Worm (Caenorhabditis elegans): ENCODE data around the gene str-87.

str-87 gene

ce11 chrV:8988104-8988503 is at the start of gene str-87:
Gene str-87, minus strand, starts transcription at chrV:8988204.
- TF ChIP-seq nhr-77 (tag; optimal IDR thresholded peaks at IDR 0.05) (no peak), ceh-16 (tag; optimal IDR thresholded peaks at IDR 0.05) (no peak), elt-2 (tag; optimal IDR thresholded peaks at IDR 0.05) (no peak), nhr-67 (tag; optimal IDR thresholded peaks at IDR 0.05) (no peak), lsy-12 (tag; optimal IDR thresholded peaks at IDR 0.05) (no peak), jun-1 (tag; optimal IDR thresholded peaks at IDR 0.05) (no peak), snpc-4 (tag; optimal IDR thresholded peaks at IDR 0.05) (no peak), lin-39 (tag; optimal IDR thresholded peaks at IDR 0.05) (no peak), zag-1 (tag; optimal IDR thresholded peaks at IDR 0.05) (no peak), nhr-76 (tag; optimal IDR thresholded peaks at IDR 0.05) (no peak), ceh-9 (tag; optimal IDR thresholded peaks at IDR 0.05) (no peak), ceh-82 (tag; optimal IDR thresholded peaks at IDR 0.05) (no peak), mdl-1 (tag; optimal IDR thresholded peaks at IDR 0.05) (no peak), aly-2 (tag; optimal IDR thresholded peaks at IDR 0.05) (no peak), fos-1 (tag; optimal IDR thresholded peaks at IDR 0.05) (no peak)

DNA sequence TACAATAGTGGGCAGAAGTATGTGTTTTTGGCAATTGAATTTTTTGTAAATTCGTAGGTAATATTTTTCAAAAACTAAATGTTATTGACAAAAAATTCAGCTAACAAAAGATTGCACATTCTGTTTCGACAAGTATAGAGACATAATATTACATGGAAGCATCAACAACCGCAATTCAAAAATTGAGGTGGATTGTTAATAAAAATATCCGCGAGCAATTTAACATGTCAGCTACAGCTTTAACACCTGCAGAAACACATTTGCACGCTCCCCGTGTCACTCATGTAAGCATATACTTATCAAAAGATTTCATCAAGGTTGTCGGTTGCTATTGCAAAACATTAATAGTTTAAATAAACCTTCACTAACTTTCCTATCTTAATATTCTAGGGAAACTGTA is 47.7 kb upstream of the str-87 start, which contains the start of gene srsx-34:
Gene srsx-34, plus strand, starts transcription at position 301 of the 400 bp plus-strand sequence.
- TF ChIP-seq fos-1 (tag; optimal IDR thresholded peaks at IDR 0.05) (no peak), ztf-11 (tag; optimal IDR thresholded peaks at IDR 0.05) (no peak), aly-2 (tag; optimal IDR thresholded peaks at IDR 0.05) (no peak), ceh-82 (tag; optimal IDR thresholded peaks at IDR 0.05) (no peak), elt-2 (tag; optimal IDR thresholded peaks at IDR 0.05) (no peak), nhr-77 (tag; optimal IDR thresholded peaks at IDR 0.05) (no peak), elt-1 (tag; optimal IDR thresholded peaks at IDR 0.05) (no peak), fkh-10 (GFP tag; optimal IDR thresholded peaks at IDR 0.05) (no peak), sea-2 (GFP tag; optimal IDR thresholded peaks at IDR 0.05) (no peak), ztf-4 (tag; optimal IDR thresholded peaks at IDR 0.05) (no peak), lin-39 (tag; optimal IDR thresholded peaks at IDR 0.05) (no peak), pha-4 (tag; optimal IDR thresholded peaks at IDR 0.05) (no peak), ama-1 (optimal IDR thresholded peaks at IDR 0.05) (no peak), lin-15B (tag; optimal IDR thresholded peaks at IDR 0.05) (no peak), egl-5 (tag; optimal IDR thresholded peaks at IDR 0.05) (no peak)

ce11 chrV:9033267-9033666 is 45.3 kb upstream of the str-87 start, which contains the start of gene C25E10.4:
Gene C25E10.4, plus strand, starts transcription at chrV:9033567.
- TF ChIP-seq eor-1 (tag; optimal IDR thresholded peaks at IDR 0.05) = no peak
- TF ChIP-seq ceh-16 (tag; optimal IDR thresholded peaks at IDR 0.05) = no peak
- TF ChIP-seq lin-15B (tag; optimal IDR thresholded peaks at IDR 0.05) = no peak

- TF ChIP-seq unc-62 (GFP tag; optimal IDR thresholded peaks at IDR 0.05) = no peak
- TF ChIP-seq pqm-1 (tag; optimal IDR thresholded peaks at IDR 0.05) = no peak
- TF ChIP-seq nhr-12 (tag; optimal IDR thresholded peaks at IDR 0.05) = no peak
- TF ChIP-seq nhr-237 (tag; optimal IDR thresholded peaks at IDR 0.05) = no peak
- no peak for TF ChIP-seq nhr-76 (tag; optimal IDR thresholded peaks at IDR 0.05)
- no peak for TF ChIP-seq sea-2 (GFP tag; optimal IDR thresholded peaks at IDR 0.05)
- TF ChIP-seq ztf-11 (tag; optimal IDR thresholded peaks at IDR 0.05) = no peak
- no peak for TF ChIP-seq snpc-4 (tag; optimal IDR thresholded peaks at IDR 0.05)
- TF ChIP-seq skn-1 (tag; optimal IDR thresholded peaks at IDR 0.05) = no peak
- TF ChIP-seq nfya-1 (tag; optimal IDR thresholded peaks at IDR 0.05; ENCODE audit: insufficient read depth) = no peak
- no peak for TF ChIP-seq fkh-2 (tag; optimal IDR thresholded peaks at IDR 0.05)
Measured at ce11 chrV:9030248-9030647, 42.2 kb upstream of the str-87 start, which contains the start of gene C25E10.5. Gene C25E10.5, plus strand, starts transcription at chrV:9030548.

ce11 chrV:9024713-9025112 is 36.7 kb upstream of the str-87 start, which contains the start of gene bus-1:
Gene bus-1, minus strand, starts transcription at chrV:9024813.
- no peak for TF ChIP-seq eor-1 (tag; optimal IDR thresholded peaks at IDR 0.05)

DNA sequence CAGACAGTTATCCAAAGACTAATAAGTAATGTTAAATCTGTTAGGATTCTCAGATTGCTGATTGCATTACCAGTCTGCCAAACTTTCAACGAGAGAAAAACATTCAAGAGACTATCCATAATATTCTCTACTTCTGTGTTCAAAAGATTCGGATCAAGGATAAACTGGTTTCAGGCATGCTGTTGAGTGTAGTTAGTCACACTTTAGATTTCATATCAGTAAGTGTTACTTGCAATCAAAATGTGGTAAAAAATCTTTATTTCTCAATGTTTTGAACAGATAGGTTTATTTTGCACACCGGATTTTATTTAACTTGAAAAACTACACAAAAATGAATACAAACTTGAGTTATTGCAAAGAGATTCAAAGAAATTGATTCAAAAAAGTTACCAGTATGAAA is 34.1 kb upstream of the str-87 start, which contains the start of gene oac-41:
Gene oac-41, minus strand, starts transcription at position 101 of the 400 bp plus-strand sequence.
- TF ChIP-seq lsy-12 (tag; optimal IDR thresholded peaks at IDR 0.05) = no peak
- TF ChIP-seq zag-1 (tag; optimal IDR thresholded peaks at IDR 0.05) = no peak
- TF ChIP-seq ZK546.5 (tag; optimal IDR thresholded peaks at IDR 0.05) = no peak
- no peak for TF ChIP-seq ztf-4 (tag; optimal IDR thresholded peaks at IDR 0.05)
- TF ChIP-seq ztf-11 (tag; optimal IDR thresholded peaks at IDR 0.05) = no peak
- no peak for TF ChIP-seq R02D3.7 (tag; optimal IDR thresholded peaks at IDR 0.05)
- no peak for TF ChIP-seq nhr-237 (tag; optimal IDR thresholded peaks at IDR 0.05)
- no peak for TF ChIP-seq ceh-82 (tag; optimal IDR thresholded peaks at IDR 0.05)
- TF ChIP-seq nfya-1 (tag; optimal IDR thresholded peaks at IDR 0.05; ENCODE audit: insufficient read depth) = no peak
- TF ChIP-seq aly-2 (tag; optimal IDR thresholded peaks at IDR 0.05) = no peak
- no peak for TF ChIP-seq pha-4 (tag; optimal IDR thresholded peaks at IDR 0.05)
- TF ChIP-seq skn-1 (tag; optimal IDR thresholded peaks at IDR 0.05) = no peak
- TF ChIP-seq egl-5 (tag; optimal IDR thresholded peaks at IDR 0.05) = no peak
